Worm (Caenorhabditis elegans): Measurements from ENCODE around the gene D1022.3.

DNA sequence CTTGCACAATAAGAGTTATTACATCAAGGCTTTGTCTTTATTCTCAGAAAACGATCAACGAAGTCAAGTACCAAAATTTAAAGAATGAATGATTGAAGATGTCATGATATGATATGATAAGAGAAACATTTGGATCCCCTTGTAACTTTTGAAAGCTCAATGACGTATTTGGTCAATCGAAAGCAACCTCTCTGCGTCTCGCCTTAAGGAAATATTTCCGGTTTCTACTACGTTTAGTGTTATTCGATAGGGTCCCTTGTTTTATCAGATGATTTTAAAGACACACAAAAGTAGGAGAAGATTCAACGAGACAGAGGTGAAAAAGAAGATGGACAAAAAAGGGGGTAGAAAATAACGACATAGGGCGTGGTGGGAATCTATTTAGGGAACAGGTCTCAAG is 42.8 kb downstream of the D1022.3 start:
- TF ChIP-seq bed-3 (GFP tag; optimal IDR thresholded peaks at IDR 0.05), result no peak
- TF ChIP-seq unc-39 (tag; optimal IDR thresholded peaks at IDR 0.05), result no peak
- no peak for TF ChIP-seq ceh-83 (GFP tag; optimal IDR thresholded peaks at IDR 0.05)
